Fruit fly (Drosophila melanogaster) Kc167 (cell line): Measurements from ENCODE around the gene CG15882.

ENCODE experiments used
- Myc ChIP-seq: fragments of >200 bp; optimal IDR thresholded peaks from 2 replicates; lab custom pipeline; 2017; ENCODE audit warnings: missing external identifiers
- Sin3A ChIP-seq: fragments of >200 bp; optimal IDR thresholded peaks from 2 replicates; lab custom pipeline; 2018; ENCODE audit warnings: missing external identifiers
- h ChIP-seq: fragments of >200 bp; optimal IDR thresholded peaks from 3 replicates; lab custom pipeline; 2018; ENCODE audit warnings: missing external identifiers
- insv ChIP-seq: fragments of >200 bp; optimal IDR thresholded peaks from 3 replicates; lab custom pipeline; 2018; ENCODE audit warnings: missing external identifiers
- psq ChIP-seq: fragments of >200 bp; optimal IDR thresholded peaks from 2 replicates; lab custom pipeline; 2017; ENCODE audit warnings: missing external identifiers
- ttk ChIP-seq: sonication (Bioruptor generic); optimal IDR thresholded peaks from 2 replicates; lab custom pipeline; 2017; ENCODE audit warnings: missing external identifiers

The CG15882 gene

dm6 chrX:19081365-19081764, 42.8 kb downstream of the CG15882 start, which contains the start of gene CG14191:
Gene CG14191, plus strand, starts transcription at chrX:19081665.
- TF ChIP-seq Myc (no peak), ttk (lab: Kevin White, UChicago) (no peak), Sin3A (no peak), psq (lab: Kevin White, UChicago) (no peak), h (lab: Kevin White, UChicago) (no peak), insv (lab: Kevin White, UChicago) (no peak)

- TF ChIP-seq ttk (lab: Kevin White, UChicago) (no peak), h (lab: Kevin White, UChicago) (no peak), insv (lab: Kevin White, UChicago) (no peak), Myc (no peak), psq (lab: Kevin White, UChicago) (no peak), Sin3A (no peak)
These were observed 46.8 kb downstream of the CG15882 start, which contains the start of gene CG7406 for dm6 chrX:19077420-19077819. Gene CG7406, plus strand, starts transcription at chrX:19077720.

dm6 chrX:19074585-19074984, 49.6 kb downstream of the CG15882 start:
- no peak for TF ChIP-seq psq (lab: Kevin White, UChicago)
- TF ChIP-seq Sin3A, result no peak
- TF ChIP-seq ttk (lab: Kevin White, UChicago), result no peak
- no peak for TF ChIP-seq Myc
- no peak for TF ChIP-seq h (lab: Kevin White, UChicago)
- TF ChIP-seq insv (lab: Kevin White, UChicago), result no peak

- TF ChIP-seq h (lab: Kevin White, UChicago) (no peak), Sin3A (no peak), ttk (lab: Kevin White, UChicago) (no peak), Myc (no peak), psq (lab: Kevin White, UChicago) (no peak), insv (lab: Kevin White, UChicago) (no peak)
These were observed 50.3 kb downstream of the CG15882 start for dm6 chrX:19073878-19074277.
